Fruit fly (Drosophila melanogaster) whole organism: ENCODE results near the gene RIOK1.

ENCODE experiments used
- pan ChIP-seq: fragments of >200 bp; optimal IDR thresholded peaks from 2 replicates; lab custom pipeline; 2017
- usp ChIP-seq: fragments of >200 bp; optimal IDR thresholded peaks from 2 replicates; lab custom pipeline; 2017; ENCODE audit warnings: missing biosample characterization, missing genetic modification characterization, mixed read lengths

- no peak for TF ChIP-seq usp
- no peak for TF ChIP-seq pan (lab: Kevin White, UChicago)
These were observed 47.1 kb downstream of the RIOK1 start for dm6 chr3L:11601133-11601532.
